Worm (Caenorhabditis elegans): Measurements from ENCODE around the gene nhr-63.

DNA sequence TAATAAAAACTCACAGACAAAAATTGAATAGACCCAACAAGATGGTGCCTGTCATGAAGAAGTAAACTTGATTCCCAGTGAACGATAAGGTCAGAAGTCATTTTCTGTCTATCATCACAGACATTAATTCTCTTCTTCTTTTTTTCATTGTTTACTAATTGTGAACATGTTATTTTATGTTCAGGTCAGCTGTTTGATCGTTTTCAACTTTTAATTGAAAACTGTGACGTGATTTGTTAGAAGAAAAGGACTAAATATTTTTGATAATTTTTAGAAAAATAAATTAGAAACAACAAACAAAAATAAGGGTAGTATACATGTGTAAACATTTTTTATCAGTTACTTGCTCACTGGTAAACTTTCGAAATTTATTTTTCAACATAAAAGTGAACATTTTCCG lies 32.7 kb upstream of the nhr-63 start, which contains the start of gene F36G9.7:
- no peak for TF ChIP-seq lsy-2 (tag; optimal IDR thresholded peaks at IDR 0.05)
- TF ChIP-seq zag-1 (tag; optimal IDR thresholded peaks at IDR 0.05) = no peak
- TF ChIP-seq elt-3 (tag; optimal IDR thresholded peaks at IDR 0.05) = no peak
- TF ChIP-seq nhr-25 (tag; optimal IDR thresholded peaks at IDR 0.05) = no peak
- no peak for TF ChIP-seq nhr-12 (tag; optimal IDR thresholded peaks at IDR 0.05)
- TF ChIP-seq ztf-11 (tag; optimal IDR thresholded peaks at IDR 0.05) = no peak
- TF ChIP-seq nhr-237 (tag; optimal IDR thresholded peaks at IDR 0.05) = no peak
- TF ChIP-seq lin-13 (GFP tag; optimal IDR thresholded peaks at IDR 0.05) = no peak
- no peak for TF ChIP-seq lin-11 (tag; optimal IDR thresholded peaks at IDR 0.05)
- TF ChIP-seq unc-39 (tag; optimal IDR thresholded peaks at IDR 0.05) = no peak
